Worm (Caenorhabditis elegans) whole organism, L1 larva: ENCODE data around the gene Y73F8A.14.

Experiments used
- ama-1 ChIP-seq: fragments of 150-350 bp; optimal IDR thresholded peaks from 2 replicates; lab custom pipeline; 2014
- lsy-2 ChIP-seq, 2 experiments: fragments of 150-350 bp; optimal IDR thresholded peaks; 2 replicates each; lab custom pipeline; 2014; ENCODE audit warnings: missing biosample characterization in 2 of 2, missing genetic modification characterization in 2 of 2
- nhr-11 ChIP-seq: fragments of 150-350 bp; optimal IDR thresholded peaks from 2 replicates; lab custom pipeline; 2014; ENCODE audit warnings: missing biosample characterization, missing genetic modification characterization
- pqm-1 ChIP-seq: sonication (generic microtip); optimal IDR thresholded peaks from 3 replicates; lab custom pipeline; 2017; ENCODE audit warnings: missing biosample characterization, missing genetic modification characterization
- ztf-11 ChIP-seq, 2 experiments: sonication (generic microtip); optimal IDR thresholded peaks; 2 replicates each; lab custom pipeline; 2016 to 2017; ENCODE audit warnings: missing genetic modification characterization in 2 of 2, missing biosample characterization in 1 of 2, missing compliant biosample characterization in 1 of 2

DNA sequence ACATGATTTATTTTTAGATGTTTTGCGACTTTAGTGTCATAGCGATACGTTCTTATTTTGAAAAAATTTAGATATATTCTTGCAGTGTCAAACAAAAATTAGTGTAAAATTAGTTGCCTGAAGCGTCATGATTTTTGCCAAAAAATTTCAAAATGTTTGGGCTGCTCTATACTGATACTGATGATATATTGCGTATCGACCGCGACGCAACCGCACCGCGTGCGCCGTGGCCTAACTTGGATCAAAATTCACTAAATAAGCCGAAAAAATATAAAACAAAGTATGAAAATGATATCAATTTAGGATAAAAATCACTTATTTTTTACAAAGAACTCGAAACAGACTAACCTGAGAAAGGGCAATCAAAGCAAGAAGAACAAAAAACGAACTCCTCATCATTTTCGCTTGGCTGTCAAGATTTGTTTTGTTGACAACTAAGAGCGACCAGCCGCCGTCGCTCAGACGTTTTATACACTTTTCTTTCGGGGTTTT, 43.5 kb downstream of the Y73F8A.14 start, which contains the start of gene ccg-1:
- TF ChIP-seq pqm-1 (tag; lab: Kevin White, UChicago) (no peak), lsy-2 (tag; optimal IDR thresholded peaks at IDR 0.05; lab: Kevin White, UChicago) (no peak), ama-1 (lab: Kevin White, UChicago) (no peak), nhr-11 (tag; lab: Kevin White, UChicago) (no peak), ztf-11 (tag; optimal IDR thresholded peaks at IDR 0.05; lab: Kevin White, UChicago) (no peak)
